Fruit fly (Drosophila melanogaster) S2 (cell line): ENCODE data around the gene CG3604.

ENCODE experiments used
- CG8478 ChIP-seq: fragments of >200 bp; optimal IDR thresholded peaks from 2 replicates; lab custom pipeline; 2018
- CTCF ChIP-seq, 2 experiments: fragments of >200 bp; optimal IDR thresholded peaks; 2 replicates each; lab custom pipeline; 2018

DNA sequence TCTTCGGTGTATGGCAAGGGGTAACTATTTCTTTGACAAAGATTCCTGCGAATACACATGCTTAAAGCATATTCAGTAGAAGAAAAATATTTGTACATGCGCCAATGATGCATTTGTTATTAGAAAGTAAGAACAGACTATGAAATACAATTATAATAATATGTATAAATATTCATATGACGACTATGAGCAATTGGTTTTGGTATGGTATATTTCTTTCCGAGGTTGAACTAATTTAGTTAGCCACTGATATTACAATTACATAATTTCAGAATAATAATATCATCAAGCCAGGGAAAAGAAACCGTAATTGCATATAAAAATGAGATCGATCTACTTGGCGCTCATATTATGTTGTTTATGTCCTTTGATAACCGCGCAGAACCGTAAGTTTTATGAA lies 3.9 kb upstream of the CG3604 start, which contains the start of gene CG43145:
- no peak for TF ChIP-seq CG8478 (lab: Kevin White, UChicago)
- no peak for TF ChIP-seq CTCF (optimal IDR thresholded peaks at IDR 0.05; lab: Kevin White, UChicago)
